Worm (Caenorhabditis elegans): Measurements from ENCODE around the gene emb-9.

Gene emb-9

ce11 chrIII:9329790-9330366 lies 14.4 kb downstream of the emb-9 start, which contains the start of gene ttr-5:
TSS of gene ttr-5 (plus strand) at chrIII:9330316.
- no peak for TF ChIP-seq ces-1 (GFP tag; optimal IDR thresholded peaks at IDR 0.05)
- no peak for TF ChIP-seq zip-8 (tag; optimal IDR thresholded peaks at IDR 0.05)
- no peak for TF ChIP-seq lin-32 (GFP tag; optimal IDR thresholded peaks at IDR 0.05)
- TF ChIP-seq blmp-1 (tag; optimal IDR thresholded peaks at IDR 0.05) = no peak
- TF ChIP-seq tbx-8 (GFP tag; optimal IDR thresholded peaks at IDR 0.05) = no peak
- no peak for TF ChIP-seq drap-1 (GFP tag; optimal IDR thresholded peaks at IDR 0.05)
- TF ChIP-seq mep-1 (tag; optimal IDR thresholded peaks at IDR 0.05) = no peak
- TF ChIP-seq M03D4.4 (tag; optimal IDR thresholded peaks at IDR 0.05) = no peak
- TF ChIP-seq lsy-2 (tag; optimal IDR thresholded peaks at IDR 0.05) = no peak
- no peak for TF ChIP-seq nhr-76 (tag; optimal IDR thresholded peaks at IDR 0.05)
- no peak for TF ChIP-seq sptf-1 (tag; optimal IDR thresholded peaks at IDR 0.05)

DNA sequence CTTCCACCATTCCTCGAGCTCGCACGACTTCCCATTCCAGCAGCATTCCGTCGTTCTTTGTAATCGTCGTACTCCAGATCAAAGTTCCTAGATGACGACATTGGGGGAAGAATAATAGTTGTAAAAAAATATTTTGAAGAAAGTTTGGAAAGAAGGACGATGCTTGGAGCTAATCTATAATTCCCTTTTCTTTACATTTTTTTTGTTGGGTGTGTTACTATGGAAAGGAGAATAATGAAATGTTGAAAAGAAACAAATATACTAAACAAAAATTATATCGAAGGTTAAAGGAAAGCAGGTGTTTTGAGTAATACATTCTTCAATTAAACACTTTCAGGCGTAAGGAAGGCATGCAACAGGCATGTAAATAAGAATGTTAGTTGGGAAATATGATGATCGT lies 15.0 kb downstream of the emb-9 start, which contains the start of gene C40H1.3:
Gene C40H1.3, minus strand, starts transcription at position 101 of the 400 bp plus-strand sequence.
- no peak for TF ChIP-seq ces-1 (GFP tag; optimal IDR thresholded peaks at IDR 0.05)

DNA sequence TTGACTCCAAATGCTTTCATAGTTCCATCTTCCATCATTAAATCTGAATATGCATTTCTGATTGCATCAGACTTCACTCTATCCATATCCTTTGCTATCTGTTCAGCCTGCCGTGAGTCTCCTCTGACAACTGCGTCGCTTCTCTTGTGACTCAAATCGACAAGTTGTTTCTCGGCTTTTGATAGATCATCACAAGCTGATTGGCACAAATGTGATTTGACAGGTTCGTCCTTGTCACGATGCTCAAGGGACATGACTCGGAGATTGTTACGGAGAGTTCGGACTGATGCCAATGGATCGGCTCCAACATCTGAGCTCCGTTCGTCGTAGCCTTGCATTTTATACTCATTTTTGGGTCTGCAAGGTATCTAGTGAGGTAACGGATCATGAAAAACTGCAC lies 15.5 kb downstream of the emb-9 start:
- no peak for TF ChIP-seq nhr-28 (tag; optimal IDR thresholded peaks at IDR 0.05)
- TF ChIP-seq hlh-1 (tag; optimal IDR thresholded peaks at IDR 0.05) = peak; percentile 76
- peak; percentile 94 for TF ChIP-seq unc-62 (GFP tag; optimal IDR thresholded peaks at IDR 0.05)

ce11 chrIII:9327910-9328309 lies 16.3 kb downstream of the emb-9 start:
- TF ChIP-seq unc-120 (tag; optimal IDR thresholded peaks at IDR 0.05; ENCODE audit: poor library complexity, severe bottlenecking) = no peak
- TF ChIP-seq nhr-76 (tag; optimal IDR thresholded peaks at IDR 0.05) = no peak
- TF ChIP-seq tbx-8 (GFP tag; optimal IDR thresholded peaks at IDR 0.05) = no peak
- no peak for TF ChIP-seq ceh-39 (tag; optimal IDR thresholded peaks at IDR 0.05)
- no peak for TF ChIP-seq nhr-28 (tag; optimal IDR thresholded peaks at IDR 0.05)
- no peak for TF ChIP-seq ceh-43 (GFP tag; optimal IDR thresholded peaks at IDR 0.05)
- no peak for TF ChIP-seq lin-13 (tag; optimal IDR thresholded peaks at IDR 0.05)
- TF ChIP-seq mab-5 (tag; optimal IDR thresholded peaks at IDR 0.05) = no peak
- TF ChIP-seq ham-2 (GFP tag; optimal IDR thresholded peaks at IDR 0.05) = no peak
- no peak for TF ChIP-seq unc-39 (tag; optimal IDR thresholded peaks at IDR 0.05)
- TF ChIP-seq ztf-11 (tag; optimal IDR thresholded peaks at IDR 0.05) = no peak
- no peak for TF ChIP-seq M03D4.4 (tag; optimal IDR thresholded peaks at IDR 0.05)
- no peak for TF ChIP-seq ces-1 (GFP tag; optimal IDR thresholded peaks at IDR 0.05)
- no peak for TF ChIP-seq zip-8 (tag; optimal IDR thresholded peaks at IDR 0.05)
- TF ChIP-seq snpc-4 (tag; optimal IDR thresholded peaks at IDR 0.05) = no peak
- TF ChIP-seq nhr-12 (tag; optimal IDR thresholded peaks at IDR 0.05) = no peak
- TF ChIP-seq ceh-83 (GFP tag; optimal IDR thresholded peaks at IDR 0.05) = no peak
- TF ChIP-seq mep-1 (tag; optimal IDR thresholded peaks at IDR 0.05) = no peak
- TF ChIP-seq sptf-1 (tag; optimal IDR thresholded peaks at IDR 0.05) = no peak

ce11 chrIII:9326528-9326927 lies 17.7 kb downstream of the emb-9 start:
- TF ChIP-seq sem-2 (GFP tag; optimal IDR thresholded peaks at IDR 0.05) (no peak), cnd-1 (tag; optimal IDR thresholded peaks at IDR 0.05) (no peak), flh-1 (GFP tag; optimal IDR thresholded peaks at IDR 0.05) (no peak)

ce11 chrIII:9324724-9325123 lies 19.5 kb downstream of the emb-9 start, which contains the start of gene C40H1.7:
TSS of gene C40H1.7 (plus strand) at chrIII:9325024.
- no peak for TF ChIP-seq nhr-28 (tag; optimal IDR thresholded peaks at IDR 0.05)
- TF ChIP-seq flh-1 (GFP tag; optimal IDR thresholded peaks at IDR 0.05) = no peak
- TF ChIP-seq ceh-83 (GFP tag; optimal IDR thresholded peaks at IDR 0.05) = no peak
- no peak for TF ChIP-seq mab-5 (tag; optimal IDR thresholded peaks at IDR 0.05)
- no peak for TF ChIP-seq elt-1 (tag; optimal IDR thresholded peaks at IDR 0.05; ENCODE audit: borderline replicate concordance, insufficient read depth)
- TF ChIP-seq tbx-8 (GFP tag; optimal IDR thresholded peaks at IDR 0.05) = no peak
- no peak for TF ChIP-seq zip-8 (tag; optimal IDR thresholded peaks at IDR 0.05)
- TF ChIP-seq drap-1 (GFP tag; optimal IDR thresholded peaks at IDR 0.05) = no peak
- no peak for TF ChIP-seq nhr-237 (tag; optimal IDR thresholded peaks at IDR 0.05)
- TF ChIP-seq blmp-1 (tag; optimal IDR thresholded peaks at IDR 0.05) = no peak
- TF ChIP-seq ceh-43 (GFP tag; optimal IDR thresholded peaks at IDR 0.05) = no peak
- no peak for TF ChIP-seq ztf-11 (tag; optimal IDR thresholded peaks at IDR 0.05)
- no peak for TF ChIP-seq mls-2 (tag; optimal IDR thresholded peaks at IDR 0.05)
- TF ChIP-seq unc-62 (GFP tag; optimal IDR thresholded peaks at IDR 0.05) = no peak
- no peak for TF ChIP-seq lin-13 (tag; optimal IDR thresholded peaks at IDR 0.05)
- TF ChIP-seq nhr-2 (tag; optimal IDR thresholded peaks at IDR 0.05) = no peak
- TF ChIP-seq sem-2 (GFP tag; optimal IDR thresholded peaks at IDR 0.05) = no peak
- TF ChIP-seq nhr-76 (tag; optimal IDR thresholded peaks at IDR 0.05) = no peak
- no peak for TF ChIP-seq pha-4 (tag; optimal IDR thresholded peaks at IDR 0.05)
- no peak for TF ChIP-seq elt-3 (tag; optimal IDR thresholded peaks at IDR 0.05)
